Worm (Caenorhabditis elegans) whole organism, L4 larva: ENCODE measurements around the gene ZK930.4.

ENCODE experiments used
- ZK546.5 ChIP-seq, 2 experiments: sonication (generic microtip); optimal IDR thresholded peaks; 2 replicates each; lab custom pipeline; 2017; ENCODE audit warnings: missing biosample characterization in 2 of 2, missing genetic modification characterization in 2 of 2
- ama-1 ChIP-seq: fragments of 150-350 bp; optimal IDR thresholded peaks from 2 replicates; lab custom pipeline; 2014; ENCODE audit warnings: inconsistent platforms, mixed read lengths
- daf-8 ChIP-seq: fragments of 200-800 bp; sonication (Bioruptor generic); IDR thresholded peaks from 2 replicates; pipeline ENCODE4 v1.3.6; 2022; ENCODE audit warnings: missing genetic modification characterization, missing compliant biosample characterization
- dmd-8 ChIP-seq: fragments of 200-800 bp; sonication (Bioruptor generic); IDR thresholded peaks from 2 replicates; pipeline ENCODE4 v1.3.6; 2022; ENCODE audit warnings: missing genetic modification characterization, missing compliant biosample characterization
- egl-27 ChIP-seq: sonication (generic microtip); optimal IDR thresholded peaks from 3 replicates; lab custom pipeline; 2017; ENCODE audit warnings: missing biosample characterization, missing genetic modification reagents, missing genetic modification characterization
- fos-1 ChIP-seq: fragments of 150-350 bp; optimal IDR thresholded peaks from 2 replicates; lab custom pipeline; 2014; ENCODE audit warnings: missing biosample characterization, missing genetic modification characterization
- lin-13 ChIP-seq: fragments of 150-350 bp; optimal IDR thresholded peaks from 2 replicates; lab custom pipeline; 2014; ENCODE audit warnings: missing biosample characterization, missing genetic modification reagents, missing genetic modification characterization
- mxl-3 ChIP-seq: fragments of 200-800 bp; sonication (Bioruptor generic); optimal IDR thresholded peaks from 2 replicates; lab custom pipeline; 2018; ENCODE audit warnings: mild to moderate bottlenecking, missing genetic modification characterization, missing compliant biosample characterization
- nhr-28 ChIP-seq: fragments of 150-350 bp; optimal IDR thresholded peaks from 2 replicates; lab custom pipeline; 2014; ENCODE audit warnings: missing biosample characterization, missing genetic modification characterization
- nhr-77 ChIP-seq: fragments of 150-350 bp; optimal IDR thresholded peaks from 2 replicates; lab custom pipeline; 2014; ENCODE audit warnings: missing biosample characterization, missing genetic modification characterization
- ztf-11 ChIP-seq: fragments of 150-350 bp; optimal IDR thresholded peaks from 2 replicates; lab custom pipeline; 2014; ENCODE audit warnings: missing biosample characterization, missing genetic modification characterization

ce11 chrII:11883648-11884047 lies 22.7 kb upstream of the ZK930.4 start, which contains the start of gene ZK930.6:
- TF ChIP-seq fos-1 (tag; lab: Kevin White, UChicago) (no peak), dmd-8 (GFP tag; lab: Robert Waterston, UW) (no peak), mxl-3 (no peak), nhr-77 (no peak), ama-1 (no peak), daf-8 (GFP tag; lab: Robert Waterston, UW) (no peak), ztf-11 (no peak), lin-13 (GFP tag; lab: Kevin White, UChicago) (no peak), ZK546.5 (tag; optimal IDR thresholded peaks at IDR 0.05; lab: Kevin White, UChicago) (no peak), egl-27 (no peak), nhr-28 (tag; lab: Kevin White, UChicago) (no peak)
